Worm (Caenorhabditis elegans) whole organism, mixed stage, embryonic: ENCODE results near the gene prp-19.

Experiments
- nhr-28 ChIP-seq: fragments of 150-350 bp; optimal IDR thresholded peaks from 2 replicates; lab custom pipeline; 2014; ENCODE audit warnings: missing biosample characterization, missing genetic modification characterization
- sem-2 ChIP-seq: fragments of 200-800 bp; sonication (Bioruptor generic); optimal IDR thresholded peaks from 2 replicates; lab custom pipeline; 2018; ENCODE audit warnings: mild to moderate bottlenecking, missing genetic modification characterization, missing compliant biosample characterization
- snpc-4 ChIP-seq: fragments of 150-350 bp; optimal IDR thresholded peaks from 2 replicates; lab custom pipeline; 2014; ENCODE audit warnings: missing biosample characterization, missing genetic modification characterization

DNA sequence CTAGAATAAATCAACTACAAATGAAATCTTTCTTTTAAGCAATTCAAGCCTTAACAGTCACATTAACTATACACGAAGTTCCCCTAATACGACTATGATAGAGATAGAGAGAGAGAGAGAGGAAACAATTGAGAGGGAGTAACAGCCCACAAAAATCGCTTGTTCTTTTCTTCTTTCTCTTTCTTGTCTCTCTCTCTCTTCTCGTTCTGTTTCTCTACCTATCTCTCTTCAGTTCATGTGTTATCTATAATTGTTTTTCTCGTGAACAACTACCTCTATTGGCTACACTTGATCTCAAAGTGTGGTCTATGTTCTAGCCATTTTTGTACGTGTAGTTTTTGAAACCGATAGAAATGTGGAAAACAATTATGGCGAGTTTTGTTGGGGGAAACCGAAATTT is 30.8 kb upstream of the prp-19 start:
- no peak for TF ChIP-seq sem-2 (GFP tag; lab: Kevin White, UChicago)
- TF ChIP-seq snpc-4 (tag; lab: Kevin White, UChicago), result no peak
- peak; percentile 18 for TF ChIP-seq nhr-28 (tag; lab: Kevin White, UChicago)
